Fruit fly (Drosophila melanogaster): Measurements from ENCODE around the gene CG17834.
A peak's percentile ranks its signal among the peaks of the same experiment; 100 is the strongest.

CG17834 gene

dm6 chr2L:8572900-8573299 lies 44.0 kb downstream of the CG17834 start (continued):
- no peak for TF ChIP-seq CG3838 (GFP tag; optimal IDR thresholded peaks at IDR 0.05)
- peak; percentile 22; the same call in 1 of the 2 replicates for TF ChIP-seq sisA (GFP tag; IDR thresholded peaks at IDR 0.05)
- TF ChIP-seq tap (tag; optimal IDR thresholded peaks at IDR 0.05), result no peak
- no peak for TF ChIP-seq Dip2 (GFP tag; IDR thresholded peaks at IDR 0.05)
- TF ChIP-seq emc (GFP tag; optimal IDR thresholded peaks at IDR 0.05), result no peak
- TF ChIP-seq chif (GFP tag; optimal IDR thresholded peaks at IDR 0.05), result peak in 1 of 2 experiments; percentile 46
- TF ChIP-seq CG9932 (GFP tag; IDR thresholded peaks at IDR 0.05), result no peak
- peak; percentile 23 for TF ChIP-seq cwo (GFP tag; optimal IDR thresholded peaks at IDR 0.05)
- TF ChIP-seq CG7928 (GFP tag; optimal IDR thresholded peaks at IDR 0.05), result no peak
- TF ChIP-seq hbn (GFP tag; IDR thresholded peaks at IDR 0.05; ENCODE audit: partially characterized antibody), result no peak
- TF ChIP-seq CG12299 (tag; optimal IDR thresholded peaks at IDR 0.05), result no peak
- TF ChIP-seq grn (GFP tag; optimal IDR thresholded peaks at IDR 0.05), result no peak
- TF ChIP-seq CG6254 (GFP tag; optimal IDR thresholded peaks at IDR 0.05), result no peak
- no peak for TF ChIP-seq CG11456 (GFP tag; IDR thresholded peaks at IDR 0.05)
- no peak for TF ChIP-seq h (optimal IDR thresholded peaks at IDR 0.05)
- TF ChIP-seq ERR (GFP tag; optimal IDR thresholded peaks at IDR 0.05), result no peak
- TF ChIP-seq cas (GFP tag; IDR thresholded peaks at IDR 0.05), result no peak
- peak; percentile 2 for TF ChIP-seq CG7786 (GFP tag; optimal IDR thresholded peaks at IDR 0.05)
- TF ChIP-seq CG7839 (tag; optimal IDR thresholded peaks at IDR 0.05), result peak; percentile 68
- TF ChIP-seq Oaz (GFP tag; IDR thresholded peaks at IDR 0.05), result no peak
- no peak for TF ChIP-seq HLH4C (GFP tag; IDR thresholded peaks at IDR 0.05; ENCODE audit: partially characterized antibody)
- TF ChIP-seq Sry-δ (GFP tag; optimal IDR thresholded peaks at IDR 0.05), result no peak
- TF ChIP-seq trh (GFP tag; optimal IDR thresholded peaks at IDR 0.05), result no peak
- TF ChIP-seq Chrac-16 (GFP tag; optimal IDR thresholded peaks at IDR 0.05), result peak; percentile 54
- peak; percentile 47 for TF ChIP-seq CG8089 (GFP tag; optimal IDR thresholded peaks at IDR 0.05)
- TF ChIP-seq CG14965 (GFP tag; optimal IDR thresholded peaks at IDR 0.05; ENCODE audit: borderline replicate concordance), result no peak
- TF ChIP-seq Poxn (GFP tag; IDR thresholded peaks at IDR 0.05), result no peak
- TF ChIP-seq CG10462 (GFP tag; optimal IDR thresholded peaks at IDR 0.05), result no peak
- no peak for TF ChIP-seq CG17186 (GFP tag; optimal IDR thresholded peaks at IDR 0.05)
- no peak for TF ChIP-seq stwl (tag; optimal IDR thresholded peaks at IDR 0.05)
- TF ChIP-seq CG1233 (GFP tag; optimal IDR thresholded peaks at IDR 0.05), result peak; percentile 21
- TF ChIP-seq mam (GFP tag; optimal IDR thresholded peaks at IDR 0.05), result peak; percentile 38
- TF ChIP-seq Max (GFP tag; optimal IDR thresholded peaks at IDR 0.05), result no peak
- no peak for TF ChIP-seq CG6175 (GFP tag; IDR thresholded peaks at IDR 0.05)
- no peak for TF ChIP-seq CG17912 (GFP tag; optimal IDR thresholded peaks at IDR 0.05)
- no peak for TF ChIP-seq al (GFP tag; IDR thresholded peaks at IDR 0.05)
- peak; percentile 22 for TF ChIP-seq ewg (GFP tag; optimal IDR thresholded peaks at IDR 0.05)
- no peak for TF ChIP-seq peb (GFP tag; IDR thresholded peaks at IDR 0.05)
- no peak for TF ChIP-seq Dll (GFP tag; IDR thresholded peaks at IDR 0.05; ENCODE audit: partially characterized antibody)
- peak; percentile 26 to 31 for TF ChIP-seq Pdp1 (GFP tag; optimal IDR thresholded peaks at IDR 0.05)
- TF ChIP-seq CG6813 (GFP tag; optimal IDR thresholded peaks at IDR 0.05), result peak; percentile 40
- TF ChIP-seq Eip74EF (GFP tag; optimal IDR thresholded peaks at IDR 0.05), result peak in 1 of 2 experiments; percentile 32
- peak; percentile 66 for TF ChIP-seq Fer1 (GFP tag; optimal IDR thresholded peaks at IDR 0.05)
- TF ChIP-seq CG16813 (GFP tag; IDR thresholded peaks at IDR 0.05; ENCODE audit: partially characterized antibody), result no peak
- TF ChIP-seq tna (GFP tag; IDR thresholded peaks at IDR 0.05; ENCODE audit: partially characterized antibody), result no peak
- peak; percentile 62 for TF ChIP-seq Hmr (GFP tag; optimal IDR thresholded peaks at IDR 0.05)
- peak; percentile 4 for TF ChIP-seq CG9437 (GFP tag; optimal IDR thresholded peaks at IDR 0.05)
- no peak for TF ChIP-seq CG12236 (GFP tag; optimal IDR thresholded peaks at IDR 0.05)
- 0 out of 2 replicates have a peak, but pooled peaks have one; percentile 35 for TF ChIP-seq stc (GFP tag; IDR thresholded peaks at IDR 0.05)
- no peak for TF ChIP-seq sr (GFP tag; IDR thresholded peaks at IDR 0.05)
- no peak for TF ChIP-seq bigmax (GFP tag; optimal IDR thresholded peaks at IDR 0.05)
